Fruit fly (Drosophila melanogaster) whole organism, wandering third instar larva: ENCODE measurements around the gene PH4alphaNE1.

ENCODE experiments used
- Abd-B ChIP-seq: fragments of >200 bp; optimal IDR thresholded peaks from 2 replicates; lab custom pipeline; 2017; ENCODE audit warnings: missing biosample characterization, missing genetic modification characterization
- CG32264 ChIP-seq: fragments of 200-800 bp; sonication (Bioruptor generic); optimal IDR thresholded peaks from 2 replicates; lab custom pipeline; 2016; ENCODE audit warnings: missing biosample characterization, missing genetic modification characterization
- CG9705 ChIP-seq: fragments of 200-800 bp; sonication (Bioruptor generic); optimal IDR thresholded peaks from 2 replicates; lab custom pipeline; 2018; ENCODE audit warnings: missing biosample characterization, mild to moderate bottlenecking, missing genetic modification characterization
- CrebA ChIP-seq: fragments of 200-800 bp; sonication (Bioruptor generic); optimal IDR thresholded peaks from 2 replicates; lab custom pipeline; 2016; ENCODE audit warnings: missing biosample characterization, mild to moderate bottlenecking, missing genetic modification characterization, borderline replicate concordance
- Dfd ChIP-seq: fragments of >200 bp; optimal IDR thresholded peaks from 2 replicates; lab custom pipeline; 2017; ENCODE audit warnings: missing biosample characterization, missing genetic modification characterization
- GATAd ChIP-seq: sonication (Bioruptor generic); optimal IDR thresholded peaks from 2 replicates; lab custom pipeline; 2016; ENCODE audit warnings: missing biosample characterization, missing genetic modification characterization
- HLH106 ChIP-seq: fragments of 200-800 bp; optimal IDR thresholded peaks from 3 replicates; lab custom pipeline; 2019; ENCODE audit warnings: missing biosample characterization, mild to moderate bottlenecking, missing genetic modification characterization, moderate library complexity
- Hnf4 ChIP-seq: fragments of 200-800 bp; sonication (Bioruptor generic); optimal IDR thresholded peaks from 2 replicates; lab custom pipeline; 2016; ENCODE audit warnings: missing biosample characterization, mild to moderate bottlenecking, missing genetic modification characterization
- Hr78 ChIP-seq: fragments of >200 bp; optimal IDR thresholded peaks from 2 replicates; lab custom pipeline; 2017; ENCODE audit warnings: missing biosample characterization, missing genetic modification characterization
- Mio ChIP-seq: sonication (Bioruptor generic); optimal IDR thresholded peaks from 2 replicates; lab custom pipeline; 2016; ENCODE audit warnings: missing biosample characterization, missing genetic modification characterization
- Myc ChIP-seq: fragments of >200 bp; optimal IDR thresholded peaks from 2 replicates; lab custom pipeline; 2017
- N ChIP-seq: fragments of >200 bp; optimal IDR thresholded peaks from 2 replicates; lab custom pipeline; 2018; ENCODE audit warnings: missing biosample characterization, missing external identifiers, missing genetic modification characterization
- OdsH ChIP-seq: fragments of 200-800 bp; sonication (Bioruptor generic); optimal IDR thresholded peaks from 2 replicates; lab custom pipeline; 2016; ENCODE audit warnings: missing biosample characterization, mild to moderate bottlenecking, missing genetic modification characterization
- Rel ChIP-seq, 2 experiments: fragments of 200-800 bp; sonication (Bioruptor generic) in 1 of 2; optimal IDR thresholded peaks; 2 replicates in 1 of 2; 3 replicates in 1 of 2; lab custom pipeline; 2016 to 2019; ENCODE audit warnings: mild to moderate bottlenecking in 2 of 2, missing biosample characterization in 2 of 2, missing genetic modification characterization in 2 of 2, moderate library complexity in 1 of 2
- Sp1 ChIP-seq: fragments of 200-800 bp; sonication (Bioruptor generic); optimal IDR thresholded peaks from 3 replicates; lab custom pipeline; 2019; ENCODE audit warnings: missing biosample characterization, mild to moderate bottlenecking, missing genetic modification characterization, moderate library complexity
- Vsx2 ChIP-seq: fragments of 200-300, 225-300 bp; sonication (Bioruptor generic); optimal IDR thresholded peaks from 2 replicates; lab custom pipeline; 2018; ENCODE audit warnings: missing biosample characterization, missing genetic modification characterization; ENCODE audit not compliant: partially characterized antibody
- br ChIP-seq: fragments of 200-800 bp; sonication (Bioruptor generic); optimal IDR thresholded peaks from 2 replicates; lab custom pipeline; 2016; ENCODE audit warnings: missing biosample characterization, missing genetic modification characterization
- brk ChIP-seq: fragments of 200-800 bp; sonication (Bioruptor generic); optimal IDR thresholded peaks from 2 replicates; lab custom pipeline; 2016; ENCODE audit warnings: missing biosample characterization, mild to moderate bottlenecking, missing genetic modification characterization
- dl ChIP-seq, 2 experiments: fragments of 175-275, 200-275 bp in 1 of 2; fragments of 200-275 bp in 1 of 2; sonication (Bioruptor generic); optimal IDR thresholded peaks; lab custom pipeline; 2018; ENCODE audit warnings: mild to moderate bottlenecking in 2 of 2, missing biosample characterization in 2 of 2, missing genetic modification characterization in 2 of 2, moderate library complexity in 2 of 2; ENCODE audit not compliant: partially characterized antibody in 2 of 2, insufficient read depth in 1 of 2
- dmrt93B ChIP-seq: fragments of 200-800 bp; sonication (Bioruptor generic); optimal IDR thresholded peaks from 2 replicates; lab custom pipeline; 2018; ENCODE audit warnings: missing biosample characterization, mild to moderate bottlenecking, missing genetic modification characterization
- dsf ChIP-seq: sonication (Bioruptor generic); optimal IDR thresholded peaks from 2 replicates; lab custom pipeline; 2016; ENCODE audit warnings: missing biosample characterization, missing genetic modification characterization, borderline replicate concordance
- foxo ChIP-seq, 2 experiments: fragments of 200-800 bp; sonication (Bioruptor generic); optimal IDR thresholded peaks; 2 replicates in 1 of 2; 3 replicates in 1 of 2; lab custom pipeline; 2016 to 2017; ENCODE audit warnings: missing biosample characterization in 2 of 2, missing genetic modification characterization in 2 of 2
- fru ChIP-seq: fragments of 200-800 bp; sonication (Bioruptor generic); optimal IDR thresholded peaks from 3 replicates; lab custom pipeline; 2016; ENCODE audit warnings: missing biosample characterization, mild to moderate bottlenecking, missing genetic modification characterization
- h ChIP-seq: fragments of 200-800 bp; sonication (Bioruptor generic); optimal IDR thresholded peaks from 3 replicates; lab custom pipeline; 2016; ENCODE audit warnings: missing biosample characterization, mild to moderate bottlenecking, missing genetic modification characterization
- jim ChIP-seq: fragments of 175-275, 200-325 bp; sonication (Bioruptor generic); optimal IDR thresholded peaks from 2 replicates; lab custom pipeline; 2016; ENCODE audit warnings: missing biosample characterization, mild to moderate bottlenecking, missing genetic modification characterization
- lola ChIP-seq: fragments of >200 bp; optimal IDR thresholded peaks from 2 replicates; lab custom pipeline; 2017; ENCODE audit warnings: missing biosample characterization, missing genetic modification characterization
- pan ChIP-seq: fragments of >200 bp; optimal IDR thresholded peaks from 2 replicates; lab custom pipeline; 2017
- psq ChIP-seq: fragments of 200-800 bp; sonication (Bioruptor generic); optimal IDR thresholded peaks from 3 replicates; lab custom pipeline; 2017; ENCODE audit warnings: missing biosample characterization, mild to moderate bottlenecking, missing genetic modification characterization, moderate library complexity
- rgr ChIP-seq: fragments of 200-800 bp; sonication (Bioruptor generic); optimal IDR thresholded peaks from 3 replicates; lab custom pipeline; 2016; ENCODE audit warnings: missing biosample characterization, mild to moderate bottlenecking, missing genetic modification characterization
- sage ChIP-seq: fragments of 200-800 bp; sonication (Bioruptor generic); optimal IDR thresholded peaks from 2 replicates; lab custom pipeline; 2016; ENCODE audit warnings: missing biosample characterization, mild to moderate bottlenecking, missing genetic modification characterization
- sv ChIP-seq: fragments of 200-800 bp; sonication (Bioruptor generic); optimal IDR thresholded peaks from 3 replicates; lab custom pipeline; 2016; ENCODE audit warnings: missing biosample characterization, missing genetic modification characterization
- tai ChIP-seq: sonication (Bioruptor generic); optimal IDR thresholded peaks from 2 replicates; lab custom pipeline; 2016; ENCODE audit warnings: missing biosample characterization, missing genetic modification characterization
- usp ChIP-seq: fragments of >200 bp; optimal IDR thresholded peaks from 2 replicates; lab custom pipeline; 2017; ENCODE audit warnings: missing biosample characterization, missing genetic modification characterization
- woc ChIP-seq: sonication (Bioruptor generic); optimal IDR thresholded peaks from 2 replicates; lab custom pipeline; 2016; ENCODE audit warnings: missing biosample characterization, mild to moderate bottlenecking, missing genetic modification characterization

PH4alphaNE1 gene

dm6 chr3R:30475910-30476309 lies 24.2 kb downstream of the PH4alphaNE1 start:
- TF ChIP-seq br (GFP tag; lab: Kevin White, UChicago) (no peak), rgr (GFP tag; lab: Kevin White, UChicago) (no peak), CG32264 (GFP tag; lab: Kevin White, UChicago) (no peak), Myc (no peak), usp (GFP tag; lab: Kevin White, UChicago) (no peak), CrebA (GFP tag; lab: Kevin White, UChicago) (no peak), tai (no peak), Sp1 (no peak), Hr78 (no peak), dsf (GFP tag; lab: Kevin White, UChicago) (no peak), dmrt93B (GFP tag; lab: Kevin White, UChicago) (no peak), jim (GFP tag; lab: Kevin White, UChicago) (no peak), sage (GFP tag; lab: Kevin White, UChicago) (no peak), woc (GFP tag; lab: Kevin White, UChicago) (no peak), Dfd (GFP tag; lab: Kevin White, UChicago) (no peak), N (GFP tag; lab: Kevin White, UChicago) (no peak)
- TF ChIP-seq, all 38 proteins: peak for 0

dm6 chr3R:30474667-30475213 lies 25.4 kb downstream of the PH4alphaNE1 start:
- TF ChIP-seq N (GFP tag; lab: Kevin White, UChicago) (no peak), jim (GFP tag; lab: Kevin White, UChicago) (no peak)

- no peak for TF ChIP-seq OdsH (GFP tag; lab: Kevin White, UChicago)
- no peak for TF ChIP-seq woc (GFP tag; lab: Kevin White, UChicago)
- TF ChIP-seq usp (GFP tag; lab: Kevin White, UChicago): no peak
- no peak for TF ChIP-seq HLH106 (tag; lab: Kevin White, UChicago)
- TF ChIP-seq psq (GFP tag; lab: Kevin White, UChicago): no peak
- TF ChIP-seq h (GFP tag; lab: Kevin White, UChicago): no peak
- no peak for TF ChIP-seq tai
- TF ChIP-seq br (GFP tag; lab: Kevin White, UChicago): no peak
- no peak for TF ChIP-seq lola (GFP tag; lab: Kevin White, UChicago)
- TF ChIP-seq fru (GFP tag; lab: Kevin White, UChicago): no peak
- TF ChIP-seq sage (GFP tag; lab: Kevin White, UChicago): no peak
- TF ChIP-seq Mio (GFP tag; lab: Kevin White, UChicago): no peak
- TF ChIP-seq Myc: no peak
- no peak for TF ChIP-seq CG9705
- TF ChIP-seq Sp1: no peak
Measured at dm6 chr3R:30472331-30472730, 27.8 kb downstream of the PH4alphaNE1 start.

dm6 chr3R:30470690-30471089 lies 29.4 kb downstream of the PH4alphaNE1 start:
- TF ChIP-seq jim (GFP tag; lab: Kevin White, UChicago) (no peak), Mio (GFP tag; lab: Kevin White, UChicago) (no peak)

dm6 chr3R:30467062-30467461 lies 33.1 kb downstream of the PH4alphaNE1 start:
- TF ChIP-seq dmrt93B (GFP tag; lab: Kevin White, UChicago): no peak
- TF ChIP-seq foxo (GFP tag; optimal IDR thresholded peaks at IDR 0.05; lab: Kevin White, UChicago): no peak
- TF ChIP-seq OdsH (GFP tag; lab: Kevin White, UChicago): no peak
- peak; percentile 39 for TF ChIP-seq Myc
- TF ChIP-seq Vsx2 (GFP tag; lab: Kevin White, UChicago): peak; percentile 49
- no peak for TF ChIP-seq sv (GFP tag; lab: Kevin White, UChicago)
- no peak for TF ChIP-seq N (GFP tag; lab: Kevin White, UChicago)
- no peak for TF ChIP-seq GATAd (GFP tag; lab: Kevin White, UChicago)
- no peak for TF ChIP-seq dl (GFP tag; optimal IDR thresholded peaks at IDR 0.05; lab: Kevin White, UChicago; ENCODE audit: insufficient read depth in 1 of 2, partially characterized antibody in 2 of 2)

dm6 chr3R:30466515-30466914 lies 33.6 kb downstream of the PH4alphaNE1 start:
- TF ChIP-seq foxo (GFP tag; optimal IDR thresholded peaks at IDR 0.05; lab: Kevin White, UChicago): no peak
- no peak for TF ChIP-seq sv (GFP tag; lab: Kevin White, UChicago)
- TF ChIP-seq Abd-B (GFP tag; lab: Kevin White, UChicago): no peak
- TF ChIP-seq Rel (GFP tag; optimal IDR thresholded peaks at IDR 0.05; lab: Kevin White, UChicago): no peak
- no peak for TF ChIP-seq Rel (tag; optimal IDR thresholded peaks at IDR 0.05; lab: Kevin White, UChicago)
- TF ChIP-seq Sp1: no peak
- TF ChIP-seq Mio (GFP tag; lab: Kevin White, UChicago): no peak
- TF ChIP-seq Dfd (GFP tag; lab: Kevin White, UChicago): no peak
- no peak for TF ChIP-seq N (GFP tag; lab: Kevin White, UChicago)
- TF ChIP-seq woc (GFP tag; lab: Kevin White, UChicago): no peak
- no peak for TF ChIP-seq CG32264 (GFP tag; lab: Kevin White, UChicago)
- TF ChIP-seq sage (GFP tag; lab: Kevin White, UChicago): no peak
- TF ChIP-seq dl (GFP tag; optimal IDR thresholded peaks at IDR 0.05; lab: Kevin White, UChicago; ENCODE audit: insufficient read depth in 1 of 2, partially characterized antibody in 2 of 2): no peak
- no peak for TF ChIP-seq GATAd (GFP tag; lab: Kevin White, UChicago)
- TF ChIP-seq pan: no peak
- no peak for TF ChIP-seq Hnf4
- TF ChIP-seq psq (GFP tag; lab: Kevin White, UChicago): no peak
- TF ChIP-seq CrebA (GFP tag; lab: Kevin White, UChicago): no peak
- no peak for TF ChIP-seq br (GFP tag; lab: Kevin White, UChicago)
- TF ChIP-seq brk (GFP tag; lab: Kevin White, UChicago): no peak
- TF ChIP-seq OdsH (GFP tag; lab: Kevin White, UChicago): no peak
